Worm (Caenorhabditis elegans) whole organism, L3 larva: ENCODE measurements around the gene frpr-10.
A peak's percentile ranks its signal among the peaks of the same experiment; 100 is the strongest.

Source experiments
- R02D3.7 ChIP-seq: fragments of 150-350 bp; optimal IDR thresholded peaks from 2 replicates; lab custom pipeline; 2014; ENCODE audit warnings: missing biosample characterization, missing genetic modification characterization
- aly-2 ChIP-seq: fragments of 150-350 bp; optimal IDR thresholded peaks from 2 replicates; lab custom pipeline; 2014; ENCODE audit warnings: missing biosample characterization, missing genetic modification characterization
- ceh-82 ChIP-seq: fragments of 150-350 bp; optimal IDR thresholded peaks from 2 replicates; lab custom pipeline; 2014; ENCODE audit warnings: missing biosample characterization, missing genetic modification characterization
- ceh-9 ChIP-seq: sonication (generic microtip); optimal IDR thresholded peaks from 2 replicates; lab custom pipeline; 2018; ENCODE audit warnings: missing biosample characterization, missing genetic modification characterization
- daf-12 ChIP-seq: fragments of 150-350 bp; optimal IDR thresholded peaks from 2 replicates; lab custom pipeline; 2014; ENCODE audit warnings: missing biosample characterization, missing genetic modification reagents, missing genetic modification characterization
- egl-27 ChIP-seq: sonication (generic microtip); optimal IDR thresholded peaks from 4 replicates; lab custom pipeline; 2017; ENCODE audit warnings: missing biosample characterization, missing genetic modification reagents, missing genetic modification characterization
- egl-5 ChIP-seq: fragments of 150-350 bp; optimal IDR thresholded peaks from 2 replicates; lab custom pipeline; 2017; ENCODE audit warnings: missing biosample characterization, missing genetic modification reagents, missing genetic modification characterization, inconsistent platforms
- elt-1 ChIP-seq: fragments of 150-350 bp; optimal IDR thresholded peaks from 2 replicates; lab custom pipeline; 2014; ENCODE audit warnings: missing biosample characterization, missing genetic modification characterization
- elt-2 ChIP-seq: sonication (generic microtip); optimal IDR thresholded peaks from 2 replicates; lab custom pipeline; 2016; ENCODE audit warnings: missing genetic modification reagents, mild to moderate bottlenecking, missing genetic modification characterization, missing compliant biosample characterization
- elt-3 ChIP-seq, 3 experiments: fragments of 150-350 bp in 1 of 3; sonication (generic microtip) in 2 of 3; optimal IDR thresholded peaks; 2 replicates in 2 of 3; 4 replicates in 1 of 3; lab custom pipeline; 2014 to 2017; ENCODE audit warnings: missing biosample characterization in 3 of 3, missing genetic modification characterization in 3 of 3
- eor-1 ChIP-seq, 2 experiments: fragments of 150-350 bp; optimal IDR thresholded peaks; 2 replicates each; lab custom pipeline; 2014 to 2018; ENCODE audit warnings: missing biosample characterization in 2 of 2, missing genetic modification characterization in 2 of 2
- fkh-10 ChIP-seq: sonication (generic microtip); optimal IDR thresholded peaks from 2 replicates; lab custom pipeline; 2017; ENCODE audit warnings: missing biosample characterization, missing genetic modification reagents, missing genetic modification characterization
- fkh-2 ChIP-seq: fragments of 150-350 bp; optimal IDR thresholded peaks from 2 replicates; lab custom pipeline; 2014; ENCODE audit warnings: missing biosample characterization, missing genetic modification reagents, missing genetic modification characterization
- fos-1 ChIP-seq: fragments of 150-350 bp; optimal IDR thresholded peaks from 2 replicates; lab custom pipeline; 2014; ENCODE audit warnings: missing biosample characterization, missing genetic modification characterization
- hmg-11 ChIP-seq: sonication (generic microtip); optimal IDR thresholded peaks from 2 replicates; lab custom pipeline; 2016; ENCODE audit warnings: missing genetic modification characterization, missing compliant biosample characterization
- jun-1 ChIP-seq: fragments of 150-350 bp; optimal IDR thresholded peaks from 2 replicates; lab custom pipeline; 2014; ENCODE audit warnings: missing biosample characterization, missing genetic modification reagents, missing genetic modification characterization
- lin-39 ChIP-seq: fragments of 150-350 bp; optimal IDR thresholded peaks from 2 replicates; lab custom pipeline; 2018; ENCODE audit warnings: missing biosample characterization, missing genetic modification reagents, missing genetic modification characterization
- lsy-12 ChIP-seq: sonication (generic microtip); optimal IDR thresholded peaks from 2 replicates; lab custom pipeline; 2016; ENCODE audit warnings: mild to moderate bottlenecking, missing genetic modification characterization, missing compliant biosample characterization
- mml-1 ChIP-seq: fragments of 150-350 bp; sonication (generic microtip); optimal IDR thresholded peaks from 3 replicates; lab custom pipeline; 2014; ENCODE audit warnings: missing biosample characterization, missing genetic modification characterization
- nfya-1 ChIP-seq: sonication (generic microtip); optimal IDR thresholded peaks from 2 replicates; lab custom pipeline; 2017; ENCODE audit warnings: missing genetic modification characterization, mild to moderate bottlenecking, missing compliant biosample characterization, antibody characterized with exemption, moderate library complexity; ENCODE audit not compliant: insufficient read depth
- nhr-12 ChIP-seq: fragments of 150-350 bp; optimal IDR thresholded peaks from 2 replicates; lab custom pipeline; 2014; ENCODE audit warnings: missing biosample characterization, missing genetic modification characterization
- nhr-23 ChIP-seq: fragments of 150-350 bp; optimal IDR thresholded peaks from 2 replicates; lab custom pipeline; 2014; ENCODE audit warnings: missing biosample characterization, missing genetic modification reagents, missing genetic modification characterization
- nhr-237 ChIP-seq: fragments of 150-350 bp; optimal IDR thresholded peaks from 2 replicates; lab custom pipeline; 2014; ENCODE audit warnings: missing biosample characterization, missing genetic modification characterization
- nhr-25 ChIP-seq: sonication (generic microtip); optimal IDR thresholded peaks from 2 replicates; lab custom pipeline; 2017; ENCODE audit warnings: missing biosample characterization, missing genetic modification characterization
- nhr-28 ChIP-seq: fragments of 150-350 bp; optimal IDR thresholded peaks from 2 replicates; lab custom pipeline; 2014; ENCODE audit warnings: missing biosample characterization, missing genetic modification characterization
- nhr-43 ChIP-seq: sonication (generic microtip); optimal IDR thresholded peaks from 2 replicates; lab custom pipeline; 2016; ENCODE audit warnings: mild to moderate bottlenecking, missing genetic modification characterization, missing compliant biosample characterization; ENCODE audit not compliant: poor library complexity, severe bottlenecking
- nhr-67 ChIP-seq: fragments of 150-350 bp; optimal IDR thresholded peaks from 2 replicates; lab custom pipeline; 2014; ENCODE audit warnings: missing biosample characterization, missing genetic modification characterization
- nhr-77 ChIP-seq: fragments of 150-350 bp; optimal IDR thresholded peaks from 2 replicates; lab custom pipeline; 2014; ENCODE audit warnings: missing biosample characterization, missing genetic modification characterization
- pha-4 ChIP-seq: fragments of 150-350 bp; optimal IDR thresholded peaks from 2 replicates; lab custom pipeline; 2014; ENCODE audit warnings: missing biosample characterization, missing genetic modification reagents, missing genetic modification characterization
- sea-2 ChIP-seq: fragments of 150-350 bp; sonication (generic microtip); optimal IDR thresholded peaks from 4 replicates; lab custom pipeline; 2014; ENCODE audit warnings: missing biosample characterization, missing genetic modification reagents, missing genetic modification characterization
- skn-1 ChIP-seq: fragments of 150-350 bp; optimal IDR thresholded peaks from 2 replicates; lab custom pipeline; 2014; ENCODE audit warnings: missing biosample characterization, missing genetic modification characterization
- snpc-4 ChIP-seq: fragments of 150-350 bp; optimal IDR thresholded peaks from 2 replicates; lab custom pipeline; 2014; ENCODE audit warnings: missing biosample characterization, missing genetic modification characterization
- tbx-2 ChIP-seq: sonication (generic microtip); optimal IDR thresholded peaks from 2 replicates; lab custom pipeline; 2016; ENCODE audit warnings: mild to moderate bottlenecking, missing genetic modification characterization, missing compliant biosample characterization
- unc-39 ChIP-seq: sonication (generic microtip); optimal IDR thresholded peaks from 4 replicates; lab custom pipeline; 2017; ENCODE audit warnings: missing biosample characterization, missing genetic modification characterization
- unc-62 ChIP-seq: fragments of 150-350 bp; sonication (generic microtip); optimal IDR thresholded peaks from 4 replicates; lab custom pipeline; 2014; ENCODE audit warnings: missing biosample characterization, missing genetic modification reagents, missing genetic modification characterization
- zag-1 ChIP-seq: fragments of 150-350 bp; optimal IDR thresholded peaks from 2 replicates; lab custom pipeline; 2014; ENCODE audit warnings: missing biosample characterization, missing genetic modification characterization
- ztf-11 ChIP-seq: fragments of 150-350 bp; optimal IDR thresholded peaks from 2 replicates; lab custom pipeline; 2014; ENCODE audit warnings: missing biosample characterization, missing genetic modification characterization

The frpr-10 gene

ce11 chrIV:8006161-8006560 lies 48.6 kb downstream of the frpr-10 start:
- TF ChIP-seq nfya-1 (tag; lab: Kevin White, UChicago): no peak
- TF ChIP-seq hmg-11 (tag; lab: Kevin White, UChicago): no peak
- no peak for TF ChIP-seq R02D3.7 (tag; lab: Kevin White, UChicago)
- TF ChIP-seq elt-1 (tag; lab: Kevin White, UChicago): no peak
- TF ChIP-seq snpc-4: no peak
- TF ChIP-seq mml-1 (tag; lab: Kevin White, UChicago): no peak
- TF ChIP-seq nhr-12: no peak
- TF ChIP-seq lin-39 (tag; lab: Kevin White, UChicago): no peak
- TF ChIP-seq nhr-237 (tag; lab: Kevin White, UChicago): no peak
- TF ChIP-seq ceh-82 (tag; lab: Kevin White, UChicago): no peak
- TF ChIP-seq elt-3 (tag; optimal IDR thresholded peaks at IDR 0.05; lab: Kevin White, UChicago): no peak
- TF ChIP-seq fos-1 (tag; lab: Kevin White, UChicago): no peak
- no peak for TF ChIP-seq lsy-12 (tag; lab: Kevin White, UChicago)
- no peak for TF ChIP-seq jun-1 (tag; lab: Kevin White, UChicago)
- TF ChIP-seq zag-1 (tag; lab: Kevin White, UChicago): no peak

ce11 chrIV:8007549-8007948 lies 49.9 kb downstream of the frpr-10 start:
- TF ChIP-seq mml-1 (tag; lab: Kevin White, UChicago): no peak

ce11 chrIV:8008137-8008536 lies 50.5 kb downstream of the frpr-10 start:
- TF ChIP-seq unc-62 (GFP tag; lab: Kevin White, UChicago): no peak
- no peak for TF ChIP-seq nhr-77 (tag; lab: Kevin White, UChicago)
- TF ChIP-seq nhr-67 (tag; lab: Kevin White, UChicago): no peak
- TF ChIP-seq elt-3 (tag; optimal IDR thresholded peaks at IDR 0.05; lab: Kevin White, UChicago): no peak
- TF ChIP-seq unc-39: no peak
- TF ChIP-seq egl-27: no peak
- TF ChIP-seq hmg-11 (tag; lab: Kevin White, UChicago): no peak
- TF ChIP-seq elt-2 (tag; lab: Kevin White, UChicago): no peak
- no peak for TF ChIP-seq nhr-237 (tag; lab: Kevin White, UChicago)
- TF ChIP-seq pha-4 (tag; lab: Kevin White, UChicago): no peak
- no peak for TF ChIP-seq egl-5
- no peak for TF ChIP-seq ceh-82 (tag; lab: Kevin White, UChicago)
- no peak for TF ChIP-seq fkh-10
- TF ChIP-seq daf-12 (tag; lab: Kevin White, UChicago): no peak
- TF ChIP-seq fos-1 (tag; lab: Kevin White, UChicago): no peak
- TF ChIP-seq nhr-25: no peak
- TF ChIP-seq ztf-11 (tag; lab: Kevin White, UChicago): no peak
- no peak for TF ChIP-seq tbx-2 (tag; lab: Kevin White, UChicago)
- TF ChIP-seq, all 47 proteins: peak for 0

- TF ChIP-seq aly-2 (tag; lab: Kevin White, UChicago): no peak
- TF ChIP-seq nhr-25: peak; percentile 80
Observed at ce11 chrIV:8009374-8009773, 51.8 kb downstream of the frpr-10 start.

ce11 chrIV:8010521-8010920 lies 52.9 kb downstream of the frpr-10 start:
- TF ChIP-seq nhr-28 (no peak), nhr-23 (no peak), fkh-10 (no peak), ztf-11 (tag; lab: Kevin White, UChicago) (no peak), skn-1 (tag; lab: Kevin White, UChicago) (no peak), eor-1 (tag; optimal IDR thresholded peaks at IDR 0.05; lab: Kevin White, UChicago) (no peak), unc-62 (GFP tag; lab: Kevin White, UChicago) (no peak), nhr-43 (no peak), fkh-2 (no peak), hmg-11 (tag; lab: Kevin White, UChicago) (no peak), pha-4 (tag; lab: Kevin White, UChicago) (no peak), egl-5 (no peak), sea-2 (no peak), R02D3.7 (tag; lab: Kevin White, UChicago) (no peak), ceh-9 (tag; lab: Kevin White, UChicago) (no peak), nfya-1 (tag; lab: Kevin White, UChicago) (no peak), nhr-77 (tag; lab: Kevin White, UChicago) (no peak)
- TF ChIP-seq, all 47 proteins: peak for 0
